Fruit fly (Drosophila melanogaster): Measurements from ENCODE around the gene Cyp28a5.
A peak's percentile ranks its signal among the peaks of the same experiment; 100 is the strongest.

The Cyp28a5 gene

DNA sequence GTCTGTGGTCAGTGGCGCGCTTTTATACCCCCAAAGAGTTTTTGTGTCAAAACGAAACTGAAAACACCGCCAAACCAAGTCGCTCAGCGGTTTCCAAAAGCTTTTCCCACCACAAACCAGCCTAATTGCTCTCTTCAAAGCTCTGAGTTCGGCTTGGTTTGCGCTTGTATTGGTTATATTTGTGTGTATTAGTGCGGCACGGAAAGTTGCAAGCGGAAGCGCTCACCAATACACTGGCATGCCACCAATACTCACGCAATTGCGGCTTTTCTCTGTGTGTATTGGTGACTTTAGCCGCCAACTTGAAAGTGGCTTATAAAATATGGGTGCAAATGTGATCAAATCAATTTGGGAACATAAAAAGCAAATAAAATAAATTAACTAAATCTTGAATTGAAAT lies 29.6 kb upstream of the Cyp28a5 start, which contains the start of gene Vajk3 (continued):
- TF ChIP-seq CG13123 (GFP tag; optimal IDR thresholded peaks at IDR 0.05) (no peak), kay (GFP tag; optimal IDR thresholded peaks at IDR 0.05) (no peak), Eip74EF (GFP tag; optimal IDR thresholded peaks at IDR 0.05) (peak in 1 of 2 experiments; percentile 18), cg (GFP tag; optimal IDR thresholded peaks at IDR 0.05) (peak; percentile 67), zen2 (GFP tag; IDR thresholded peaks at IDR 0.05; ENCODE audit: partially characterized antibody) (no peak), CG13894 (tag; optimal IDR thresholded peaks at IDR 0.05) (peak; percentile 3), trem (tag; optimal IDR thresholded peaks at IDR 0.05) (no peak), D19A (tag; optimal IDR thresholded peaks at IDR 0.05) (no peak), CG16779 (GFP tag; IDR thresholded peaks at IDR 0.05) (no peak)

DNA sequence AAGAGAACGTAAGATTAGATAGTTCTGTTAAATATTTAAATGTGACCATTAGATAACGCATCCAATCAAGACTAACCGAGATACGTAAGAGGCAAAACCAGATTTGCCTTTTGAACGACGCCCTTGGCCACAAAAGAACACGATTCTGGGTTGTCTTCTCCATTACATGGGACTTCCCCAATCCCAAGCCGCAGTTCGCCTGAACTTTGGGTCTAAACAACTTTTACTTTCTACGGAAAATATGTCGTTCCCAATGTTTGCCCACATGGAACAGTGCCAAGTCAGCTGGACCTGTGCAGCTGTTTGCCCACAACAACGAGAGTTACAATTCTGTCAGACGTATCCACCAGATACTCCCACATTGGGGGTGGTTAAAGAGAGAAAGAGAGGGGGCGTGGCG lies 27.3 kb upstream of the Cyp28a5 start:
- no peak for TF ChIP-seq caup (GFP tag; optimal IDR thresholded peaks at IDR 0.05; ENCODE audit: severe bottlenecking)
- TF ChIP-seq Blimp-1 (GFP tag; optimal IDR thresholded peaks at IDR 0.05) = peak; percentile 90
- 0 out of 3 replicates have a peak, but pooled peaks have one; percentile 8 for TF ChIP-seq Optix (GFP tag; IDR thresholded peaks at IDR 0.05)

dm6 chr2L:13955775-13956174 lies 21.3 kb upstream of the Cyp28a5 start:
- TF ChIP-seq Blimp-1 (GFP tag; optimal IDR thresholded peaks at IDR 0.05) (peak; percentile 31), CG4707 (GFP tag; optimal IDR thresholded peaks at IDR 0.05) (no peak), Atf3 (GFP tag; optimal IDR thresholded peaks at IDR 0.05) (no peak), CG3995 (GFP tag; optimal IDR thresholded peaks at IDR 0.05) (no peak), Drgx (GFP tag; IDR thresholded peaks at IDR 0.05) (peak; percentile 97), ci (GFP tag; IDR thresholded peaks at IDR 0.05) (0 out of 3 replicates have a peak, but pooled peaks have one; percentile 21), gcm (GFP tag; optimal IDR thresholded peaks at IDR 0.05) (peak; percentile 82), CG11247 (GFP tag; IDR thresholded peaks at IDR 0.05) (0 out of 2 replicates have a peak, but pooled peaks have one; percentile 8), corto (GFP tag; optimal IDR thresholded peaks at IDR 0.05) (peak; percentile 70), gsb-n (tag; optimal IDR thresholded peaks at IDR 0.05) (no peak), lbe (GFP tag; optimal IDR thresholded peaks at IDR 0.05) (peak; percentile 96), CG10366 (GFP tag; IDR thresholded peaks at IDR 0.05) (peak; percentile 14; the same call in 1 of the 2 replicates), Ptx1 (GFP tag; IDR thresholded peaks at IDR 0.05) (0 out of 2 replicates have a peak, but pooled peaks have one; percentile 22), esg (GFP tag; conservative IDR thresholded peaks at IDR 0.05) (0 out of 2 replicates have a peak, but pooled peaks have one; percentile 24), CG5953 (GFP tag; IDR thresholded peaks at IDR 0.05) (no peak), ase (GFP tag; IDR thresholded peaks at IDR 0.05) (0 out of 3 replicates have a peak, but pooled peaks have one; percentile 42), danr (GFP tag; IDR thresholded peaks at IDR 0.05) (no peak), ara (GFP tag; IDR thresholded peaks at IDR 0.05) (peak; percentile 18; the same call in 1 of the 2 replicates), slou (GFP tag; optimal IDR thresholded peaks at IDR 0.05) (no peak), nom (GFP tag; optimal IDR thresholded peaks at IDR 0.05) (peak; percentile 61), bsh (GFP tag; optimal IDR thresholded peaks at IDR 0.05) (peak in 1 of 2 experiments; percentile 84), CG15073 (GFP tag; optimal IDR thresholded peaks at IDR 0.05) (no peak), CG15514 (GFP tag; optimal IDR thresholded peaks at IDR 0.05) (no peak), tgo (GFP tag; IDR thresholded peaks at IDR 0.05) (peak; percentile 37; the same call in 1 of the 3 replicates), Sox102F (GFP tag; optimal IDR thresholded peaks at IDR 0.05) (peak; percentile 35), sens (GFP tag) (peak; percentile 66), CG16863 (GFP tag; optimal IDR thresholded peaks at IDR 0.05) (peak; percentile 6), Deaf1 (tag; optimal IDR thresholded peaks at IDR 0.05) (no peak), pan (optimal IDR thresholded peaks at IDR 0.05) (no peak), pan (GFP tag; optimal IDR thresholded peaks at IDR 0.05 in 1 of 2, IDR thresholded peaks at IDR 0.05 in 1 of 2) (peak in 1 of 2 experiments; percentile 21), slbo (GFP tag; IDR thresholded peaks at IDR 0.05) (0 out of 2 replicates have a peak, but pooled peaks have one; percentile 10), CG4730 (GFP tag; IDR thresholded peaks at IDR 0.05) (peak; percentile 10; the same call in 1 of the 2 replicates)
